Fruit fly (Drosophila melanogaster) whole organism, embryonic: ENCODE data around the gene CG5056.

Experiments
- ATbp ChIP-seq: fragments of 200-800 bp; sonication (Bioruptor generic); optimal IDR thresholded peaks from 2 replicates; lab custom pipeline; 2017; ENCODE audit warnings: missing biosample characterization, mild to moderate bottlenecking, missing genetic modification characterization, missing genetic modification reagents
- BtbVII ChIP-seq: fragments of 200-800 bp; sonication (Bioruptor generic); optimal IDR thresholded peaks from 3 replicates; lab custom pipeline; 2017; ENCODE audit warnings: missing biosample characterization, mild to moderate bottlenecking, missing genetic modification characterization
- CG10147 ChIP-seq: fragments of 200-800 bp; sonication (Bioruptor generic); optimal IDR thresholded peaks from 2 replicates; lab custom pipeline; 2019; ENCODE audit warnings: missing biosample characterization, mild to moderate bottlenecking, missing genetic modification characterization, moderate library complexity
- CG10321 ChIP-seq: fragments of 200-800 bp; sonication (Bioruptor generic); IDR thresholded peaks from 2 replicates; pipeline ENCODE4 v1.3.6; 2022; ENCODE audit warnings: missing biosample characterization, missing genetic modification characterization
- CG11247 ChIP-seq: fragments of 200-800 bp; sonication (Bioruptor generic); IDR thresholded peaks from 2 replicates; pipeline ENCODE4 v1.3.6; 2022; ENCODE audit warnings: missing biosample characterization, missing genetic modification characterization
- CG11398 ChIP-seq: fragments of 200-800 bp; sonication (Bioruptor generic); optimal IDR thresholded peaks from 2 replicates; lab custom pipeline; 2016; ENCODE audit warnings: missing biosample characterization, missing genetic modification characterization
- CG11696 ChIP-seq: fragments of 200-800 bp; sonication (Bioruptor generic); IDR thresholded peaks from 2 replicates; pipeline ENCODE4 v1.3.6; 2022; ENCODE audit warnings: missing biosample characterization, missing genetic modification characterization
- CG13424 ChIP-seq: fragments of 200-800 bp; sonication (Bioruptor generic); optimal IDR thresholded peaks from 2 replicates; lab custom pipeline; 2019; ENCODE audit warnings: missing biosample characterization, mild to moderate bottlenecking, missing genetic modification characterization, moderate library complexity
- CG17186 ChIP-seq: fragments of 200-800 bp; sonication (Bioruptor generic); optimal IDR thresholded peaks from 3 replicates; lab custom pipeline; 2017; ENCODE audit warnings: missing biosample characterization, missing genetic modification reagents, missing genetic modification characterization
- CG18011 ChIP-seq: fragments of 200-800 bp; sonication (Bioruptor generic); optimal IDR thresholded peaks from 2 replicates; lab custom pipeline; 2017; ENCODE audit warnings: missing biosample characterization, missing genetic modification characterization, mild to moderate bottlenecking, moderate library complexity, missing genotype
- CG2202 ChIP-seq: fragments of 200-800 bp; sonication (Bioruptor generic); optimal IDR thresholded peaks from 2 replicates; lab custom pipeline; 2018; ENCODE audit warnings: missing biosample characterization, mild to moderate bottlenecking, missing genetic modification characterization
- CG30020 ChIP-seq: fragments of 200-800 bp; optimal IDR thresholded peaks from 2 replicates; lab custom pipeline; 2019; ENCODE audit warnings: missing biosample characterization, mild to moderate bottlenecking, missing genetic modification characterization, moderate library complexity
- CG31224 ChIP-seq: fragments of 200-800 bp; sonication (Bioruptor generic); IDR thresholded peaks from 2 replicates; pipeline ENCODE4 v1.3.6; 2022; ENCODE audit warnings: missing biosample characterization, missing genetic modification characterization
- CG4854 ChIP-seq: fragments of 200-800 bp; sonication (Bioruptor generic); optimal IDR thresholded peaks from 2 replicates; lab custom pipeline; 2016; ENCODE audit warnings: missing biosample characterization, missing genetic modification characterization, inconsistent platforms
- CG5245 ChIP-seq: fragments of 200-800 bp; sonication (Bioruptor generic); optimal IDR thresholded peaks from 3 replicates; lab custom pipeline; 2016; ENCODE audit warnings: missing biosample characterization, missing genetic modification characterization
- CG7556 ChIP-seq: fragments of 200-800 bp; sonication (Bioruptor generic); optimal IDR thresholded peaks from 2 replicates; lab custom pipeline; 2017; ENCODE audit warnings: missing biosample characterization, mild to moderate bottlenecking, missing genetic modification characterization
- CG7745 ChIP-seq: fragments of 200-800 bp; sonication (Bioruptor generic); optimal IDR thresholded peaks from 2 replicates; lab custom pipeline; 2018; ENCODE audit warnings: missing biosample characterization, mild to moderate bottlenecking, missing genetic modification characterization, moderate library complexity
- CG7987 ChIP-seq: fragments of 200-800 bp; sonication (Bioruptor generic); optimal IDR thresholded peaks from 2 replicates; lab custom pipeline; 2018; ENCODE audit warnings: missing biosample characterization, mild to moderate bottlenecking, missing genetic modification characterization, moderate library complexity
- CG8281 ChIP-seq: fragments of 200-800 bp; sonication (Bioruptor generic); optimal IDR thresholded peaks from 2 replicates; lab custom pipeline; 2018; ENCODE audit warnings: missing biosample characterization, mild to moderate bottlenecking, missing genetic modification characterization, moderate library complexity
- CG9609 ChIP-seq: fragments of 200-800 bp; sonication (Bioruptor generic); optimal IDR thresholded peaks from 3 replicates; lab custom pipeline; 2016; ENCODE audit warnings: missing biosample characterization, missing genetic modification characterization
- CkIIα-i1 ChIP-seq: fragments of 200-800 bp; sonication (Bioruptor generic); IDR thresholded peaks from 2 replicates; pipeline ENCODE4 v1.3.6; 2022; ENCODE audit warnings: missing biosample characterization, missing genetic modification characterization
- Deaf1 ChIP-seq: fragments of 200-800 bp; optimal IDR thresholded peaks from 3 replicates; lab custom pipeline; 2019; ENCODE audit warnings: missing biosample characterization, mild to moderate bottlenecking, missing genetic modification characterization, moderate library complexity
- Dll ChIP-seq: fragments of 200-800 bp; sonication (Bioruptor generic); IDR thresholded peaks from 4 replicates; pipeline ENCODE4 v1.3.6; 2022; ENCODE audit warnings: missing biosample characterization, missing genetic modification characterization; ENCODE audit not compliant: partially characterized antibody
- Elba2 ChIP-seq: fragments of 200-800 bp; sonication (Bioruptor generic); optimal IDR thresholded peaks from 3 replicates; lab custom pipeline; 2016; ENCODE audit warnings: missing biosample characterization, missing genetic modification characterization
- GATAe ChIP-seq: fragments of 200-800 bp; sonication (Bioruptor generic); conservative IDR thresholded peaks from 2 replicates; pipeline ENCODE4 v1.3.6; 2022; ENCODE audit warnings: missing biosample characterization, missing genetic modification characterization
- Mad ChIP-seq: fragments of 200-800 bp; sonication (Bioruptor generic); optimal IDR thresholded peaks from 2 replicates; lab custom pipeline; 2016; ENCODE audit warnings: missing biosample characterization, missing genetic modification characterization
- Mrtf ChIP-seq: fragments of 200-800 bp; sonication (Bioruptor generic); IDR thresholded peaks from 3 replicates; pipeline ENCODE4 v1.3.6; 2022; ENCODE audit warnings: missing biosample characterization, missing genetic modification characterization
- NFAT ChIP-seq: fragments of 200-800 bp; sonication (Bioruptor generic); IDR thresholded peaks from 2 replicates; pipeline ENCODE4 v1.3.6; 2022; ENCODE audit warnings: missing biosample characterization, missing genetic modification characterization
- Ravus ChIP-seq: fragments of 200-800 bp; sonication (Bioruptor generic); IDR thresholded peaks from 2 replicates; pipeline ENCODE4 v1.3.6; 2022; ENCODE audit warnings: missing biosample characterization, missing genetic modification characterization
- Side ChIP-seq: fragments of 200-800 bp; sonication (Bioruptor generic); optimal IDR thresholded peaks from 2 replicates; lab custom pipeline; 2016; ENCODE audit warnings: missing biosample characterization, missing genetic modification characterization
- Spps ChIP-seq: fragments of 200-800 bp; sonication (Bioruptor generic); optimal IDR thresholded peaks from 2 replicates; lab custom pipeline; 2018; ENCODE audit warnings: missing biosample characterization, mild to moderate bottlenecking, missing genetic modification characterization
- Sry-δ ChIP-seq: fragments of 200-800 bp; sonication (Bioruptor generic); optimal IDR thresholded peaks from 2 replicates; lab custom pipeline; 2016; ENCODE audit warnings: missing biosample characterization, missing genetic modification characterization
- Xrp1 ChIP-seq: fragments of 200-800 bp; sonication (Bioruptor generic); IDR thresholded peaks from 2 replicates; pipeline ENCODE4 v1.3.6; 2022; ENCODE audit warnings: missing biosample characterization, missing genetic modification characterization
- cas ChIP-seq: fragments of 200-800 bp; sonication (Bioruptor generic); IDR thresholded peaks from 2 replicates; pipeline ENCODE4 v1.3.6; 2022; ENCODE audit warnings: missing biosample characterization, missing genetic modification characterization
- chif ChIP-seq, 2 experiments: fragments of 200-800 bp; sonication (Bioruptor generic); optimal IDR thresholded peaks; 3 replicates each; lab custom pipeline; 2016; ENCODE audit warnings: missing biosample characterization in 2 of 2, missing genetic modification characterization in 2 of 2
- chinmo ChIP-seq: fragments of 200-800 bp; sonication (Bioruptor generic); IDR thresholded peaks from 4 replicates; pipeline ENCODE4 v1.3.6; 2022; ENCODE audit warnings: missing biosample characterization, missing genetic modification characterization; ENCODE audit not compliant: partially characterized antibody
- eve ChIP-seq, 2 experiments: fragments of >200 bp; optimal IDR thresholded peaks; 2 replicates each; lab custom pipeline; 2017; ENCODE audit warnings: missing biosample characterization in 2 of 2, missing genetic modification characterization in 2 of 2
- gsb-n ChIP-seq: fragments of 200-800 bp; sonication (Bioruptor generic); optimal IDR thresholded peaks from 3 replicates; lab custom pipeline; 2018; ENCODE audit warnings: missing biosample characterization, mild to moderate bottlenecking, missing genetic modification characterization
- ind ChIP-seq: fragments of 200-800 bp; sonication (Bioruptor generic); optimal IDR thresholded peaks from 3 replicates; lab custom pipeline; 2016; ENCODE audit warnings: missing biosample characterization, missing genetic modification characterization
- knrl ChIP-seq: fragments of 200-800 bp; sonication (Bioruptor generic); IDR thresholded peaks from 3 replicates; pipeline ENCODE4 v1.3.6; 2022; ENCODE audit warnings: missing biosample characterization, missing genetic modification characterization; ENCODE audit not compliant: partially characterized antibody
- lmd ChIP-seq: fragments of 200-800 bp; sonication (Bioruptor generic); IDR thresholded peaks from 2 replicates; pipeline ENCODE4 v1.3.6; 2022; ENCODE audit warnings: missing biosample characterization, missing genetic modification characterization
- nmo ChIP-seq: fragments of 200-800 bp; sonication (Bioruptor generic); optimal IDR thresholded peaks from 2 replicates; lab custom pipeline; 2018; ENCODE audit warnings: missing biosample characterization, mild to moderate bottlenecking, missing genetic modification characterization, moderate library complexity
- prd ChIP-seq, 3 experiments: fragments of >200 bp in 2 of 3; fragments of 200-800 bp in 1 of 3; sonication (Bioruptor generic) in 1 of 3; optimal IDR thresholded peaks in 2 of 3; IDR thresholded peaks in 1 of 3; 2 replicates in 2 of 3; 3 replicates in 1 of 3; pipeline versions ENCODE4 v1.3.6 to Lab custom; 2017 to 2022; ENCODE audit warnings: missing biosample characterization in 1 of 3, missing genetic modification characterization in 1 of 3
- pros ChIP-seq: fragments of 200-800 bp; sonication (Bioruptor generic); optimal IDR thresholded peaks from 3 replicates; lab custom pipeline; 2019; ENCODE audit warnings: missing biosample characterization, mild to moderate bottlenecking, missing genetic modification characterization, moderate library complexity
- row ChIP-seq: fragments of 200-800 bp; sonication (Bioruptor generic); IDR thresholded peaks from 3 replicates; pipeline ENCODE4 v1.3.6; 2022; ENCODE audit warnings: missing biosample characterization, missing genetic modification characterization
- sc ChIP-seq, 3 experiments: fragments of >200 bp in 2 of 3; fragments of 200-800 bp in 1 of 3; sonication (Bioruptor generic) in 1 of 3; optimal IDR thresholded peaks; 2 replicates in 2 of 3; 3 replicates in 1 of 3; lab custom pipeline; 2017; ENCODE audit warnings: mild to moderate bottlenecking in 1 of 3, missing biosample characterization in 1 of 3, missing genetic modification characterization in 1 of 3, missing genetic modification reagents in 1 of 3
- sima ChIP-seq: fragments of 200-800 bp; sonication (Bioruptor generic); optimal IDR thresholded peaks from 2 replicates; lab custom pipeline; 2016; ENCODE audit warnings: missing biosample characterization, missing genetic modification characterization
- twi ChIP-seq: fragments of 200-800 bp; optimal IDR thresholded peaks from 2 replicates; lab custom pipeline; 2019; ENCODE audit warnings: missing biosample characterization, mild to moderate bottlenecking, missing genetic modification characterization, moderate library complexity

The CG5056 gene

DNA sequence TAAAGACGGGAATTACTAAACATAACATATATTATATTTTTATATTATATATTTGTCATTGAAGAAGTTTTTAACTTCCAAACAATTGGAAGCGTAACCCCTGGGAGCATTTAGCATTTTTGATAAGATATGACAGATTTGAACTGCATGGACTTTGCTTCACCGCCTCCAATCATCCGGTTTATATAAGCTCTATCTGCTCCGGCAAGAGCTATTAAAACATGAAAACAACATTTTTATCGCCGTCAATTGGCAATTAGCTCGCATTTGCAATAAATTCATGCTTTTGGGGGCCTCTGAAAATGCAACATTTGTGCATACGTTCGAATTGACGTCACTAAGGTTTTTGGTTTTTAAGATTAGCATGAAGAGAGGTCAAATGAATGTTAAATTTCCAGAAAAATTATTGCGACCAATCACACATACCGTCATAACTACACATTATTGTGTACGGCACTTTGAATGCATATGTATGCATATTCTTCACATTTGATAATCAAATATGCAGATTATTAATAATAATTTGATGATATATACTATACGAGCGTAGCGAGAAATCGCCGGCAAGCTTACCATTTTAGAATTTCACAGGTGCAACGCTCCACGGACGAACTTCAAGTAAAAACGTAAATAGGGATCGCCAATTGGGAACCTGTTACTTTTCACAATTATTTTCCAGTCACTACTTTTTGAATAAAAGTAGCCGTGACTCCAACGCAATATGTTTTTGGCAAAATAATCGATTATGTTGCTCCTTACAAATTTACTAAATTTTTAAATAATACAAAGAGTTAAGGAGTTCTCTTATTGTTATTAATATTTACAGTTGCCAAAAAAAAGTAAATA, 29.4 kb downstream of the CG5056 start, which contains the start of gene Mdh1 (continued):
- TF ChIP-seq chinmo (0 out of 4 replicates have a peak, but pooled peaks have one; percentile 13), CG11696 (GFP tag; lab: Robert Waterston, UW) (no peak), CG8281 (tag; lab: Kevin White, UChicago) (no peak), CG17186 (peak; percentile 35), Dll (GFP tag; lab: Robert Waterston, UW) (no peak), Side (no peak), Elba2 (GFP tag; lab: Kevin White, UChicago) (peak; percentile 92), CG4854 (GFP tag; lab: Kevin White, UChicago) (no peak), eve (GFP tag; optimal IDR thresholded peaks at IDR 0.05; lab: Kevin White, UChicago) (peak in 1 of 2 experiments; percentile 67), Ravus (no peak), chif (GFP tag; optimal IDR thresholded peaks at IDR 0.05; lab: Kevin White, UChicago) (no peak), Mrtf (GFP tag; lab: Robert Waterston, UW) (no peak), sima (GFP tag; lab: Kevin White, UChicago) (no peak), lmd (GFP tag; lab: Robert Waterston, UW) (no peak), CG5245 (no peak), twi (tag; lab: Kevin White, UChicago) (no peak), CG11247 (GFP tag; lab: Robert Waterston, UW) (no peak)

DNA sequence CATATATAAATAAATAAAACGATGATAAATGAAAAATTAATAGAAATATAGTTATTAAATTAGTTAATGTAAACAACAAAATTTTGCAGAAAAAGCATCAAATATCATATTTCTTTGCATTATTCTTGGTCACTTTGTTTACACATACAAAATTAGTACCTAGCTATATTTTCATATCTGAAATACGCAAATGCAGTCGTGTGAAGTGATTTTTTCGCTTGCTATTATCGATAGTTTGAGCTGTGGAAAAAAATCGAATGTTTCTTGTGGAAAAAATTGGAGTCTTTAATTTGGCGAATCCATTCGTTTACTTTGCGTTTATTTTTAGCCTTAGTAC, 30.0 kb downstream of the CG5056 start, which contains the start of gene Cnot4:
Gene Cnot4, plus strand, starts transcription at position 229 of the 337 bp plus-strand sequence.
- no peak for TF ChIP-seq CG18011
- TF ChIP-seq prd (optimal IDR thresholded peaks at IDR 0.05; lab: Kevin White, UChicago), result no peak
- no peak for TF ChIP-seq prd (GFP tag; IDR thresholded peaks at IDR 0.05; lab: Robert Waterston, UW)
- no peak for TF ChIP-seq CG13424 (tag; lab: Kevin White, UChicago)
- peak; percentile 71 for TF ChIP-seq row (GFP tag; lab: Robert Waterston, UW)
- no peak for TF ChIP-seq ATbp (GFP tag; lab: Kevin White, UChicago)
- TF ChIP-seq CG2202 (tag; lab: Kevin White, UChicago), result no peak
- TF ChIP-seq CG7556 (GFP tag; lab: Kevin White, UChicago), result no peak
- TF ChIP-seq CG10147, result no peak
- no peak for TF ChIP-seq GATAe
- TF ChIP-seq Mad, result no peak
- peak; percentile 92 for TF ChIP-seq CG30020 (tag; lab: Kevin White, UChicago)
- TF ChIP-seq Sry-δ (GFP tag; lab: Kevin White, UChicago), result peak; percentile 61
- TF ChIP-seq CG7987, result no peak
- TF ChIP-seq chinmo, result no peak
- no peak for TF ChIP-seq CG10321 (GFP tag; lab: Robert Waterston, UW)
- TF ChIP-seq pros (GFP tag; lab: Kevin White, UChicago), result no peak
- no peak for TF ChIP-seq BtbVII
- peak; percentile 44 for TF ChIP-seq gsb-n (tag; lab: Kevin White, UChicago)
- no peak for TF ChIP-seq ind (GFP tag; lab: Kevin White, UChicago)
- no peak for TF ChIP-seq CkIIα-i1 (GFP tag; lab: Robert Waterston, UW)
- no peak for TF ChIP-seq sc (optimal IDR thresholded peaks at IDR 0.05; lab: Kevin White, UChicago)
- no peak for TF ChIP-seq sc (GFP tag; optimal IDR thresholded peaks at IDR 0.05; lab: Kevin White, UChicago)
- no peak for TF ChIP-seq CG11398 (GFP tag; lab: Kevin White, UChicago)
- TF ChIP-seq cas (GFP tag; lab: Robert Waterston, UW), result no peak
- no peak for TF ChIP-seq CG31224 (GFP tag; lab: Robert Waterston, UW)
- no peak for TF ChIP-seq CG9609 (GFP tag; lab: Kevin White, UChicago)
- peak; percentile 62 for TF ChIP-seq nmo
- peak; percentile 48; the same call in 2 of the 3 replicates for TF ChIP-seq knrl
- TF ChIP-seq Xrp1, result no peak
- TF ChIP-seq Spps, result no peak
- no peak for TF ChIP-seq CG7745 (tag; lab: Kevin White, UChicago)
- no peak for TF ChIP-seq Deaf1
- TF ChIP-seq NFAT (GFP tag; lab: Robert Waterston, UW), result no peak
